Fruit fly (Drosophila melanogaster): Measurements from ENCODE around the gene asl.

Gene asl

dm6 chr3R:5606477-5606876 lies at the start of gene asl:
TSS of gene asl (minus strand) at chr3R:5606543.
- TF ChIP-seq dsf (GFP tag; optimal IDR thresholded peaks at IDR 0.05; ENCODE audit: borderline replicate concordance) (no peak), h (GFP tag; optimal IDR thresholded peaks at IDR 0.05) (peak; percentile 56), sage (GFP tag; optimal IDR thresholded peaks at IDR 0.05) (no peak), Myc (optimal IDR thresholded peaks at IDR 0.05) (no peak), lola (GFP tag; optimal IDR thresholded peaks at IDR 0.05) (no peak), dl (GFP tag; optimal IDR thresholded peaks at IDR 0.05; ENCODE audit: insufficient read depth in 1 of 2, partially characterized antibody in 2 of 2) (no peak), ey (GFP tag; optimal IDR thresholded peaks at IDR 0.05) (peak; percentile 33), rgr (GFP tag; optimal IDR thresholded peaks at IDR 0.05) (no peak), Hnf4 (GFP tag; optimal IDR thresholded peaks at IDR 0.05) (no peak), jim (GFP tag; optimal IDR thresholded peaks at IDR 0.05) (no peak), HLH106 (tag; optimal IDR thresholded peaks at IDR 0.05) (peak; percentile 64), Hr78 (GFP tag; optimal IDR thresholded peaks at IDR 0.05) (peak; percentile 55), OdsH (GFP tag; optimal IDR thresholded peaks at IDR 0.05) (peak; percentile 23), Dif (GFP tag; optimal IDR thresholded peaks at IDR 0.05; ENCODE audit: partially characterized antibody) (no peak), usp (GFP tag; optimal IDR thresholded peaks at IDR 0.05) (no peak), dmrt93B (GFP tag; optimal IDR thresholded peaks at IDR 0.05) (no peak), br (GFP tag; optimal IDR thresholded peaks at IDR 0.05) (no peak), CrebA (GFP tag; optimal IDR thresholded peaks at IDR 0.05; ENCODE audit: borderline replicate concordance) (no peak), Sp1 (GFP tag; optimal IDR thresholded peaks at IDR 0.05) (peak; percentile 54), psq (GFP tag; optimal IDR thresholded peaks at IDR 0.05) (peak; percentile 48), N (GFP tag; optimal IDR thresholded peaks at IDR 0.05) (peak; percentile 94), brk (GFP tag; optimal IDR thresholded peaks at IDR 0.05) (no peak), sv (GFP tag; optimal IDR thresholded peaks at IDR 0.05) (peak; percentile 29), woc (GFP tag; optimal IDR thresholded peaks at IDR 0.05) (peak; percentile 42), Dfd (GFP tag; optimal IDR thresholded peaks at IDR 0.05) (no peak), Rel (GFP tag; optimal IDR thresholded peaks at IDR 0.05) (no peak), Rel (tag; optimal IDR thresholded peaks at IDR 0.05) (peak; percentile 45), foxo (GFP tag; optimal IDR thresholded peaks at IDR 0.05) (peak in 1 of 2 experiments; percentile 62), Jra (GFP tag; optimal IDR thresholded peaks at IDR 0.05) (no peak), pan (optimal IDR thresholded peaks at IDR 0.05) (no peak), Vsx2 (GFP tag; optimal IDR thresholded peaks at IDR 0.05; ENCODE audit: partially characterized antibody) (no peak), GATAd (GFP tag; optimal IDR thresholded peaks at IDR 0.05) (no peak), CG32264 (GFP tag; optimal IDR thresholded peaks at IDR 0.05) (peak; percentile 17), CG9705 (GFP tag; optimal IDR thresholded peaks at IDR 0.05) (peak; percentile 53), tai (GFP tag; optimal IDR thresholded peaks at IDR 0.05) (no peak), Mio (GFP tag; optimal IDR thresholded peaks at IDR 0.05) (no peak), Hr83 (GFP tag; optimal IDR thresholded peaks at IDR 0.05; ENCODE audit: poor library complexity, severe bottlenecking) (no peak), fru (GFP tag; optimal IDR thresholded peaks at IDR 0.05) (peak; percentile 100), Abd-B (GFP tag; optimal IDR thresholded peaks at IDR 0.05) (no peak)

DNA sequence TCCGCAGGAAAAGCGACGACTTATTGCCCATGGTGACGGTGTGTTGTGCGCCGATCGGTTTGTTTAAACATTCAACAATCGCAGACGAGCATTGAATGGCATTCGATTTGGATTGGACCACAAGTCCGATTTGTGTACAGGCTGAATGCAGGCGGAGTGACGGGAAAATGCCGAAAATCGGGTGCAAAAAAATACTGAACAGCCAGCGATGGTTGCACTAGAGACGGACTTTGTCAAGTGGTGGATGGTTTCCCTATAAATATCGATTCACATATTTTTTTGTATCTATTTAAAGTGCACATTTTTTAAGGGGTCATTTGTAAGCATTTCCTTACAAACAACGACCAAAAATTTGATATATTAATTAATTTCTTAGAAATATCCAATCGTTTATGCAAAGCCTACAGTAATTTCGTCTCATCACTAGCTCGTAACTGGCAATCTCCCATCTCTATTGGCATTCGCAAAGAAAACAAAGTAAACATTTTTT lies 48.4 kb upstream of the asl start, which contains the start of the genes elm and MED27:
Gene elm, minus strand, starts transcription at position 170 of the 490 bp plus-strand sequence.
Gene MED27, plus strand, starts transcription at position 448 of the 490 bp plus-strand sequence.
- TF ChIP-seq Jra (GFP tag; optimal IDR thresholded peaks at IDR 0.05) (peak; percentile 91), fru (GFP tag; optimal IDR thresholded peaks at IDR 0.05) (peak; percentile 93), Hr78 (GFP tag; optimal IDR thresholded peaks at IDR 0.05) (no peak), usp (GFP tag; optimal IDR thresholded peaks at IDR 0.05) (no peak), brk (GFP tag; optimal IDR thresholded peaks at IDR 0.05) (no peak), sage (GFP tag; optimal IDR thresholded peaks at IDR 0.05) (peak; percentile 88), woc (GFP tag; optimal IDR thresholded peaks at IDR 0.05) (peak; percentile 97), N (GFP tag; optimal IDR thresholded peaks at IDR 0.05) (no peak), CG9705 (GFP tag; optimal IDR thresholded peaks at IDR 0.05) (peak; percentile 87), Myc (optimal IDR thresholded peaks at IDR 0.05) (no peak), ey (GFP tag; optimal IDR thresholded peaks at IDR 0.05) (peak; percentile 94), dl (GFP tag; optimal IDR thresholded peaks at IDR 0.05; ENCODE audit: insufficient read depth in 1 of 2, partially characterized antibody in 2 of 2) (no peak), Dfd (GFP tag; optimal IDR thresholded peaks at IDR 0.05) (no peak), pan (optimal IDR thresholded peaks at IDR 0.05) (no peak), OdsH (GFP tag; optimal IDR thresholded peaks at IDR 0.05) (peak; percentile 90), rgr (GFP tag; optimal IDR thresholded peaks at IDR 0.05) (peak; percentile 94), foxo (GFP tag; optimal IDR thresholded peaks at IDR 0.05) (peak; percentile 41 to 96), Hr83 (GFP tag; optimal IDR thresholded peaks at IDR 0.05; ENCODE audit: poor library complexity, severe bottlenecking) (peak; percentile 50), h (GFP tag; optimal IDR thresholded peaks at IDR 0.05) (peak; percentile 95), Dif (GFP tag; optimal IDR thresholded peaks at IDR 0.05; ENCODE audit: partially characterized antibody) (peak; percentile 5), Abd-B (GFP tag; optimal IDR thresholded peaks at IDR 0.05) (no peak), GATAd (GFP tag; optimal IDR thresholded peaks at IDR 0.05) (peak; percentile 92), br (GFP tag; optimal IDR thresholded peaks at IDR 0.05) (peak; percentile 93), Vsx2 (GFP tag; optimal IDR thresholded peaks at IDR 0.05; ENCODE audit: partially characterized antibody) (no peak), psq (GFP tag; optimal IDR thresholded peaks at IDR 0.05) (peak; percentile 87), tai (GFP tag; optimal IDR thresholded peaks at IDR 0.05) (no peak), dmrt93B (GFP tag; optimal IDR thresholded peaks at IDR 0.05) (peak; percentile 94), Sp1 (GFP tag; optimal IDR thresholded peaks at IDR 0.05) (peak; percentile 91), Hnf4 (GFP tag; optimal IDR thresholded peaks at IDR 0.05) (peak; percentile 95), Rel (GFP tag; optimal IDR thresholded peaks at IDR 0.05) (no peak), Rel (tag; optimal IDR thresholded peaks at IDR 0.05) (peak; percentile 69), dsf (GFP tag; optimal IDR thresholded peaks at IDR 0.05; ENCODE audit: borderline replicate concordance) (peak; percentile 93), sv (GFP tag; optimal IDR thresholded peaks at IDR 0.05) (peak; percentile 91), jim (GFP tag; optimal IDR thresholded peaks at IDR 0.05) (peak; percentile 3), CrebA (GFP tag; optimal IDR thresholded peaks at IDR 0.05; ENCODE audit: borderline replicate concordance) (no peak), CG32264 (GFP tag; optimal IDR thresholded peaks at IDR 0.05) (peak; percentile 81), lola (GFP tag; optimal IDR thresholded peaks at IDR 0.05) (no peak), HLH106 (tag; optimal IDR thresholded peaks at IDR 0.05) (peak; percentile 95), Mio (GFP tag; optimal IDR thresholded peaks at IDR 0.05) (peak; percentile 55)
